Worm (Caenorhabditis elegans): ENCODE measurements around the gene F08G2.5.
"Not testable (repeated sequence)": the region's sequence is repeated elsewhere in the genome, so short reads cannot be mapped to it uniquely, and the experiment has no call there.

Gene F08G2.5

ce11 chrII:13858352-13858751 is 24.9 kb upstream of the F08G2.5 start:
- TF ChIP-seq ztf-23 (GFP tag; IDR thresholded peaks at IDR 0.05) (no peak), tab-1 (GFP tag; IDR thresholded peaks at IDR 0.05) (no peak), klf-2 (GFP tag; conservative IDR thresholded peaks at IDR 0.05) (no peak), ztf-29 (GFP tag; IDR thresholded peaks at IDR 0.05) (no peak), flt-1 (GFP tag; IDR thresholded peaks at IDR 0.05) (no peak), T22C8.4 (GFP tag; IDR thresholded peaks at IDR 0.05) (no peak), cog-1 (tag; optimal IDR thresholded peaks at IDR 0.05) (no peak), med-1 (GFP tag; optimal IDR thresholded peaks at IDR 0.05; ENCODE audit: insufficient read depth) (no peak), ref-1 (GFP tag; conservative IDR thresholded peaks at IDR 0.05) (no peak)

ce11 chrII:13855352-13855751 is 21.9 kb upstream of the F08G2.5 start:
- TF ChIP-seq T22C8.4 (GFP tag; IDR thresholded peaks at IDR 0.05) = no peak
- TF ChIP-seq klf-2 (GFP tag; conservative IDR thresholded peaks at IDR 0.05) = no peak
- TF ChIP-seq tab-1 (GFP tag; IDR thresholded peaks at IDR 0.05) = no peak
- TF ChIP-seq ref-1 (GFP tag; conservative IDR thresholded peaks at IDR 0.05) = no peak

- TF ChIP-seq ztf-29 (GFP tag; IDR thresholded peaks at IDR 0.05) (no peak), klf-2 (GFP tag; conservative IDR thresholded peaks at IDR 0.05) (no peak)
Observed at ce11 chrII:13852004-13852403, 18.6 kb upstream of the F08G2.5 start, which contains the start of gene F08G2.8. Gene F08G2.8, plus strand, starts transcription at chrII:13852304.

DNA sequence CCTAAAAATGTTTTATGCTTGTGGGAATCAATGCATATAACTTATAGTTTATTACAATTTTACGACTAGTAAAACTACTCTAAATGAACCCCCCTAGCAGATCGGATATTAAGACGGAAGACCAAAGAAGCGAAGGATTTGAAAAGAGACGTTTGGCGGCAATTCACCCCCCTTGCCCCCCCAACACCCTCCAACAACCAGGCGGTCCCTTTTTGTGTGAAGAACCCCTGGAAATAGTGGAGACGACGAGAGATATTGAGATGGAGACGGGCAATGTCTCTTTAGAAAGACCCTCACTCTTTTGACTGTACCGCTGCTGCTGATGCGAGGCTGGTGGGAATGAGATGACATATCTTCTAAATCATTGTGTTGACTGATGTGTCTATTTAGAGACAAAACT is 13.9 kb upstream of the F08G2.5 start:
- TF ChIP-seq tab-1 (GFP tag; IDR thresholded peaks at IDR 0.05) = no peak
- TF ChIP-seq flt-1 (GFP tag; IDR thresholded peaks at IDR 0.05) = no peak
- TF ChIP-seq klf-2 (GFP tag; conservative IDR thresholded peaks at IDR 0.05) = no peak
- peak; percentile 0 for TF ChIP-seq cog-1 (tag; optimal IDR thresholded peaks at IDR 0.05)
- 0 out of 2 replicates have a peak, but pooled peaks have one; percentile 57 for TF ChIP-seq ztf-23 (GFP tag; IDR thresholded peaks at IDR 0.05)
- TF ChIP-seq ztf-29 (GFP tag; IDR thresholded peaks at IDR 0.05) = no peak
- no peak for TF ChIP-seq med-1 (GFP tag; optimal IDR thresholded peaks at IDR 0.05; ENCODE audit: insufficient read depth)

- TF ChIP-seq T22C8.4 (GFP tag; IDR thresholded peaks at IDR 0.05) (no peak), klf-2 (GFP tag; conservative IDR thresholded peaks at IDR 0.05) (no peak)
Observed at ce11 chrII:13846018-13846417, 12.6 kb upstream of the F08G2.5 start.

DNA sequence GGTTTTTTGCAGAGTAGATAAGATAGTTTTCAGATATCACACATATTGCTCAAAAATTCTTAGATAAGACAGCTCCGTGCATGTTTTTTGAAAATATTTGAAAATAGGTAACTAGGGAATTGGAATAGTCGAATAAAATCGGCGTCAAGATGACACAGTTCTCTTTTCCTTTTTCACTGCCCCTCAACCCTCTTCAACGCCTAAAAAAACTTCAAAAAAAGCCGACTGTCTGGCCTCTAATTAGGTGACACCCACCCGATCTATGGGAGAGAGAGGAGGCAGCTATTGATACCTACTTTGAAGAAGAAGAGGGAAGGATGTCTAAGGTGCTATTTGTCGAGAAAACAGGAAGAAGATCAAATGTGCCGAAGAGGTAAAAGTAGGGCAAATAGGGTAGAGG is 8.9 kb upstream of the F08G2.5 start:
- TF ChIP-seq ztf-23 (GFP tag; IDR thresholded peaks at IDR 0.05) (no peak), cog-1 (tag; optimal IDR thresholded peaks at IDR 0.05) (no peak), tab-1 (GFP tag; IDR thresholded peaks at IDR 0.05) (no peak), flt-1 (GFP tag; IDR thresholded peaks at IDR 0.05) (no peak), T22C8.4 (GFP tag; IDR thresholded peaks at IDR 0.05) (no peak), ref-1 (GFP tag; conservative IDR thresholded peaks at IDR 0.05) (no peak), klf-2 (GFP tag; conservative IDR thresholded peaks at IDR 0.05) (no peak), med-1 (GFP tag; optimal IDR thresholded peaks at IDR 0.05; ENCODE audit: insufficient read depth) (no peak), ztf-29 (GFP tag; IDR thresholded peaks at IDR 0.05) (no peak)

DNA sequence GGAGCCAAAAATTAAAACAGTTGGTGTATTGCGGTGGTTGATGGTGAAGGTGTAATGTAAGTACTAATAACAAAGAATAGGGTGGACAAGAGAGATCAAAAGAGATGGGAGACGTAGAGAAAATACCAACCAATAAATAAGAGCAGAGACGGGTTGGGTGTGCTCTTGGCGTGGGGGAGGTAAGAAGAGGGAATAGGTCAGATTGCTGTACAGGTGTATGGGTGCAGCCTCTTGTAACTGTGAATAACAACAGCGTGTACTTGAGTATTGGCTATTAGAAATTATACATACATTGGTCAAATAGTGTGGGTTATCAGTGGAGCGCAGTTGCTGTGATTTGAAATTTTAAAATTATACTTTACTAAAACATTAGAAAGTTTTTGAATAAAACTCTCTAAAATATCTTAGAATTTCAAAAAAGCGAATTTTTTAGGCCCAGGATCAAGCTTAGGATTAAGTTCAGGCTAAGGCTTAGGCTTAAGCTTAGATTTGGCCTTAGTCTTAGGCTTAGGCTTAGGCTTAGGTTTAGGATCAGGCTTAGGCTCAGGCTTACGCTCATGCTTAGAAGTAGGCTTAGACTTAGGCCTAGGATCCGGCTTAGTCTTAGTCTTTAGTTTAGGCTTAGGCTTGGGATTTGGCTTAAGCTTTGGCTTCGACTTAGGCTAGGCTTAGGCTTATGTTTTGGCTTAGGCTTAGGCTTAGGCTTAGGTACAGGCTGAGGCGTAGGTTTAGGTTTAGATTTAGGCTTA is 7.8 kb upstream of the F08G2.5 start, which contains the start of gene F08G2.7:
F08G2.7 (minus strand) TSS at position 51 of the 749 bp plus-strand sequence.
- TF ChIP-seq ztf-23 (GFP tag; IDR thresholded peaks at IDR 0.05) = no peak
- TF ChIP-seq ztf-29 (GFP tag; IDR thresholded peaks at IDR 0.05) = peak; percentile 29; the same call in 1 of the 2 replicates

ce11 chrII:13839454-13839853 is 6.0 kb upstream of the F08G2.5 start:
- TF ChIP-seq ztf-29 (GFP tag; IDR thresholded peaks at IDR 0.05) = no peak
- no peak for TF ChIP-seq med-1 (GFP tag; optimal IDR thresholded peaks at IDR 0.05; ENCODE audit: insufficient read depth)
- no peak for TF ChIP-seq T22C8.4 (GFP tag; IDR thresholded peaks at IDR 0.05)
- no peak for TF ChIP-seq cog-1 (tag; optimal IDR thresholded peaks at IDR 0.05)
- no peak for TF ChIP-seq tab-1 (GFP tag; IDR thresholded peaks at IDR 0.05)
- TF ChIP-seq klf-2 (GFP tag; conservative IDR thresholded peaks at IDR 0.05) = no peak
- no peak for TF ChIP-seq flt-1 (GFP tag; IDR thresholded peaks at IDR 0.05)
- no peak for TF ChIP-seq ztf-23 (GFP tag; IDR thresholded peaks at IDR 0.05)
- no peak for TF ChIP-seq ref-1 (GFP tag; conservative IDR thresholded peaks at IDR 0.05)

DNA sequence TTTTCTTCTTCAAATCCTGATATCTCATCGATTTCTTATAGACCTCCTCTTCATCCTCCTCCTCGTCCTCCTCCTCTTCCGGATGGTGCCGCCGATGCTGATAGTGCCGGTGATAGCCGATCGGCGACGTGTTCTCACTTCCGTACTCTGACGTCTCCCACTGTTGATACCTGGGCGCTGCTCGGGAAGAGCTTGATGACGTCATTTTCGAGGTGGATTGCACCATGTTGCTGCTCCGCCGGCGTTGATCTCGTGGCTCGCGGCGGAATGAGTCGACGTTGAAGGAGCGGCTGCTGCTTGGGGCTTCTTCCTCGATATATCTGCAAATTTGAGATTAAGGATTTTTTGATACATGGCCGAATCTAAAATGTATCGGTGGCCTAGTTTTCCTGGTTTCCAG is 5.0 kb upstream of the F08G2.5 start:
- TF ChIP-seq T22C8.4 (GFP tag; IDR thresholded peaks at IDR 0.05) = no peak
- no peak for TF ChIP-seq ztf-23 (GFP tag; IDR thresholded peaks at IDR 0.05)
- no peak for TF ChIP-seq ztf-29 (GFP tag; IDR thresholded peaks at IDR 0.05)
- no peak for TF ChIP-seq flt-1 (GFP tag; IDR thresholded peaks at IDR 0.05)
- TF ChIP-seq tab-1 (GFP tag; IDR thresholded peaks at IDR 0.05) = no peak
- no peak for TF ChIP-seq med-1 (GFP tag; optimal IDR thresholded peaks at IDR 0.05; ENCODE audit: insufficient read depth)
- no peak for TF ChIP-seq klf-2 (GFP tag; conservative IDR thresholded peaks at IDR 0.05)
- no peak for TF ChIP-seq ref-1 (GFP tag; conservative IDR thresholded peaks at IDR 0.05)
- no peak for TF ChIP-seq cog-1 (tag; optimal IDR thresholded peaks at IDR 0.05)

DNA sequence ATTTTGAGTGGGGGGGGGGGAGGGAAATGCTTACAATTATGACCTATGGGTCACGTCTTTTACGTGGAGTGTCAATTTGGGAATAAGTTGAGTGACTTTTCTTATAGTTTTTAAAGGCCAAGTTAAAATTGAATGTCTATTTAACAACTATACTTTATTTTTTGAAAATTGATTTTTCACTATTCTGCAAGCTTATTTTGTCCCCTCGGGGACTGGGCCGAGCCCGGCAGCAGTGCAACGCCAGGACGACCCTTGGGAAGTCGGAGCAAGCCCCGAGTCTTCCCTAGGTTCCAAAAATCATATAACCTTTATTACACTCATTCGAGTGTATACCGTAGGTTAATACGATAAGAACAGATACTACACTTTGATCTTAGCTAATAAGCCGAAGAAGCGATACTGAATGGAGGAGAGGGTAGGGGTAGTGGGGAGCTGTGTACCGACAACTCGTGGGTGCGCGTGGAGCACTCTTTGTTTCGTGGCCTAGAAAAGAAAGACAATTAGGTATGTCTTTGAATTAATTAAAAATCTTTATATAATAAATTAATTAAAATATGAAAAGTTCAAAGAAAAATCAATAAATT is 2.4 kb upstream of the F08G2.5 start, which contains the start of gene ins-37:
ins-37 (minus strand) TSS at position 384 of the 584 bp plus-strand sequence.
- TF ChIP-seq ztf-23, tab-1, ztf-29 (GFP tag; IDR thresholded peaks at IDR 0.05): not testable (repeated sequence)
